Fruit fly (Drosophila melanogaster) whole organism, embryonic: ENCODE results near the gene CG43319.

Experiments used
- Asciz ChIP-seq: fragments of 200-800 bp; sonication (Bioruptor generic); optimal IDR thresholded peaks from 2 replicates; lab custom pipeline; 2017; ENCODE audit warnings: missing biosample characterization, mild to moderate bottlenecking, missing genetic modification characterization, missing genetic modification reagents
- CG10431 ChIP-seq: fragments of 200-800 bp; sonication (Bioruptor generic); optimal IDR thresholded peaks from 3 replicates; lab custom pipeline; 2018; ENCODE audit warnings: missing biosample characterization, mild to moderate bottlenecking, missing genetic modification characterization
- CG11504 ChIP-seq: fragments of 200-800 bp; sonication (Bioruptor generic); optimal IDR thresholded peaks from 3 replicates; lab custom pipeline; 2019; ENCODE audit warnings: missing biosample characterization, mild to moderate bottlenecking, missing genetic modification characterization, moderate library complexity
- CG12391 ChIP-seq: fragments of 200-800 bp; sonication (Bioruptor generic); optimal IDR thresholded peaks from 3 replicates; lab custom pipeline; 2018; ENCODE audit warnings: missing biosample characterization, mild to moderate bottlenecking, missing genetic modification characterization, moderate library complexity
- CG12659 ChIP-seq: fragments of 200-800 bp; sonication (Bioruptor generic); optimal IDR thresholded peaks from 3 replicates; lab custom pipeline; 2017; ENCODE audit warnings: mild to moderate bottlenecking, missing biosample characterization, missing genetic modification reagents, missing genetic modification characterization
- CG13287 ChIP-seq: fragments of 200-800 bp; sonication (Bioruptor generic); IDR thresholded peaks from 2 replicates; pipeline ENCODE4 v1.3.6; 2022; ENCODE audit warnings: missing biosample characterization, missing genetic modification characterization; ENCODE audit not compliant: partially characterized antibody
- CG13424 ChIP-seq: fragments of 200-800 bp; sonication (Bioruptor generic); optimal IDR thresholded peaks from 2 replicates; lab custom pipeline; 2019; ENCODE audit warnings: missing biosample characterization, mild to moderate bottlenecking, missing genetic modification characterization, moderate library complexity
- CG14014 ChIP-seq: fragments of 200-800 bp; sonication (Bioruptor generic); IDR thresholded peaks from 2 replicates; pipeline ENCODE4 v1.3.6; 2022; ENCODE audit warnings: missing biosample characterization, missing genetic modification characterization
- CG14441 ChIP-seq: fragments of 200-800 bp; sonication (Bioruptor generic); IDR thresholded peaks from 2 replicates; pipeline ENCODE4 v1.3.6; 2022; ENCODE audit warnings: missing biosample characterization, missing genetic modification characterization
- CG14860 ChIP-seq: fragments of 200-800 bp; sonication (Bioruptor generic); IDR thresholded peaks from 3 replicates; pipeline ENCODE4 v1.3.6; 2022; ENCODE audit warnings: missing biosample characterization, missing genetic modification characterization; ENCODE audit not compliant: partially characterized antibody
- CG16813 ChIP-seq: fragments of 200-800 bp; sonication (Bioruptor generic); IDR thresholded peaks from 3 replicates; pipeline ENCODE4 v1.3.6; 2022; ENCODE audit warnings: missing biosample characterization, missing genetic modification characterization; ENCODE audit not compliant: partially characterized antibody
- CG32532 ChIP-seq: fragments of 200-800 bp; sonication (Bioruptor generic); IDR thresholded peaks from 2 replicates; pipeline ENCODE4 v1.3.6; 2022; ENCODE audit warnings: missing biosample characterization, missing genetic modification characterization
- CG4820 ChIP-seq: fragments of 200-800 bp; sonication (Bioruptor generic); optimal IDR thresholded peaks from 3 replicates; lab custom pipeline; 2016; ENCODE audit warnings: missing biosample characterization, missing genetic modification characterization
- CG6791 ChIP-seq: fragments of 200-800 bp; sonication (Bioruptor generic); IDR thresholded peaks from 3 replicates; pipeline ENCODE4 v1.3.6; 2022; ENCODE audit warnings: missing biosample characterization, missing genetic modification characterization; ENCODE audit not compliant: partially characterized antibody
- CG6813 ChIP-seq: fragments of 200-800 bp; sonication (Bioruptor generic); optimal IDR thresholded peaks from 2 replicates; lab custom pipeline; 2017; ENCODE audit warnings: missing biosample characterization, missing genetic modification characterization, mild to moderate bottlenecking, moderate library complexity, missing genetic modification reagents
- CG7928 ChIP-seq: fragments of 200-800 bp; sonication (Bioruptor generic); optimal IDR thresholded peaks from 2 replicates; lab custom pipeline; 2017; ENCODE audit warnings: missing biosample characterization, mild to moderate bottlenecking, missing genetic modification characterization
- CG9609 ChIP-seq: fragments of 200-800 bp; sonication (Bioruptor generic); optimal IDR thresholded peaks from 3 replicates; lab custom pipeline; 2016; ENCODE audit warnings: missing biosample characterization, missing genetic modification characterization
- CHES-1-like ChIP-seq: fragments of 200-800 bp; sonication (Bioruptor generic); optimal IDR thresholded peaks from 2 replicates; lab custom pipeline; 2016; ENCODE audit warnings: missing biosample characterization, missing genetic modification characterization
- Dp ChIP-seq: fragments of 200-800 bp; sonication (Bioruptor generic); optimal IDR thresholded peaks from 2 replicates; lab custom pipeline; 2018; ENCODE audit warnings: missing biosample characterization, mild to moderate bottlenecking, missing genetic modification characterization, moderate library complexity
- Drgx ChIP-seq: fragments of 200-800 bp; sonication (Bioruptor generic); IDR thresholded peaks from 2 replicates; pipeline ENCODE4 v1.3.6; 2022; ENCODE audit warnings: missing biosample characterization, missing genetic modification characterization
- E2f2 ChIP-seq: fragments of 200-800 bp; sonication (Bioruptor generic); IDR thresholded peaks from 2 replicates; pipeline ENCODE4 v1.3.6; 2022; ENCODE audit warnings: missing biosample characterization, missing genetic modification characterization
- Eip74EF ChIP-seq, 2 experiments: fragments of 200-800 bp in 1 of 2; fragments of >200 bp in 1 of 2; sonication (Bioruptor generic) in 1 of 2; optimal IDR thresholded peaks; 2 replicates each; lab custom pipeline; 2017 to 2019; ENCODE audit warnings: missing biosample characterization in 2 of 2, missing genetic modification characterization in 2 of 2, mild to moderate bottlenecking in 1 of 2, moderate library complexity in 1 of 2
- Gug ChIP-seq: fragments of 200-800 bp; sonication (Bioruptor generic); IDR thresholded peaks from 4 replicates; pipeline ENCODE4 v1.3.6; 2022; ENCODE audit warnings: missing biosample characterization, missing genetic modification characterization
- H15 ChIP-seq: fragments of 200-800 bp; sonication (Bioruptor generic); IDR thresholded peaks from 3 replicates; pipeline ENCODE4 v1.3.6; 2022; ENCODE audit warnings: missing biosample characterization, missing genetic modification characterization
- Hr3 ChIP-seq: fragments of 200-800 bp; sonication (Bioruptor generic); optimal IDR thresholded peaks from 3 replicates; lab custom pipeline; 2016; ENCODE audit warnings: missing biosample characterization, missing genetic modification characterization
- MBD-R2 ChIP-seq: fragments of 200-800 bp; sonication (Bioruptor generic); IDR thresholded peaks from 2 replicates; pipeline ENCODE4 v1.3.6; 2022; ENCODE audit warnings: missing biosample characterization, missing genetic modification characterization
- MESR4 ChIP-seq: fragments of 200-800 bp; sonication (Bioruptor generic); optimal IDR thresholded peaks from 2 replicates; lab custom pipeline; 2018; ENCODE audit warnings: missing biosample characterization, mild to moderate bottlenecking, missing genetic modification characterization, moderate library complexity
- Med ChIP-seq: fragments of 200-800 bp; sonication (Bioruptor generic); peaks from one replicate; lab custom pipeline; 2016; ENCODE audit warnings: missing biosample characterization, missing genetic modification characterization, mild to moderate bottlenecking, inconsistent platforms, moderate library complexity
- Meics ChIP-seq: fragments of 200-800 bp; sonication (Bioruptor generic); optimal IDR thresholded peaks from 2 replicates; lab custom pipeline; 2017; ENCODE audit warnings: missing biosample characterization, mild to moderate bottlenecking, missing genetic modification characterization
- NfI ChIP-seq: fragments of 200-800 bp; sonication (Bioruptor generic); optimal IDR thresholded peaks from 3 replicates; lab custom pipeline; 2018; ENCODE audit warnings: missing biosample characterization, mild to moderate bottlenecking, missing genetic modification characterization, moderate library complexity
- Opbp ChIP-seq: fragments of 200-800 bp; sonication (Bioruptor generic); IDR thresholded peaks from 3 replicates; pipeline ENCODE4 v1.3.6; 2022; ENCODE audit warnings: missing biosample characterization, missing genetic modification characterization; ENCODE audit not compliant: partially characterized antibody
- Stat92E ChIP-seq, 3 experiments: fragments of >200 bp in 2 of 3; fragments of 200-800 bp in 1 of 3; sonication (Bioruptor generic) in 1 of 3; optimal IDR thresholded peaks; 2 replicates each; lab custom pipeline; 2017 to 2019; ENCODE audit warnings: missing biosample characterization in 3 of 3, missing genetic modification characterization in 3 of 3, mild to moderate bottlenecking in 1 of 3, moderate library complexity in 1 of 3
- amos ChIP-seq: fragments of 200-800 bp; sonication (Bioruptor generic); IDR thresholded peaks from 2 replicates; pipeline ENCODE4 v1.3.6; 2022; ENCODE audit warnings: missing biosample characterization, missing genetic modification characterization; ENCODE audit not compliant: partially characterized antibody
- ato ChIP-seq: fragments of 200-800 bp; sonication (Bioruptor generic); IDR thresholded peaks from 2 replicates; pipeline ENCODE4 v1.3.6; 2022; ENCODE audit warnings: missing biosample characterization, missing genetic modification characterization; ENCODE audit not compliant: partially characterized antibody
- az2 ChIP-seq: fragments of 200-800 bp; sonication (Bioruptor generic); optimal IDR thresholded peaks from 3 replicates; lab custom pipeline; 2016; ENCODE audit warnings: missing biosample characterization, missing genetic modification characterization
- gem ChIP-seq: fragments of 200-800 bp; sonication (Bioruptor generic); optimal IDR thresholded peaks from 2 replicates; lab custom pipeline; 2019; ENCODE audit warnings: missing biosample characterization, mild to moderate bottlenecking, missing genetic modification characterization, moderate library complexity
- jing ChIP-seq: fragments of 200-800 bp; sonication (Bioruptor generic); optimal IDR thresholded peaks from 2 replicates; lab custom pipeline; 2018; ENCODE audit warnings: missing biosample characterization, mild to moderate bottlenecking, missing genetic modification characterization
- mam ChIP-seq: fragments of 200-800 bp; sonication (Bioruptor generic); optimal IDR thresholded peaks from 3 replicates; lab custom pipeline; 2016; ENCODE audit warnings: missing biosample characterization, missing genetic modification characterization
- peb ChIP-seq: fragments of 200-800 bp; sonication (Bioruptor generic); IDR thresholded peaks from 2 replicates; pipeline ENCODE4 v1.3.6; 2022; ENCODE audit warnings: missing biosample characterization, missing genetic modification characterization
- phol ChIP-seq: fragments of 200-800 bp; sonication (Bioruptor generic); optimal IDR thresholded peaks from 3 replicates; lab custom pipeline; 2018; ENCODE audit warnings: missing biosample characterization, mild to moderate bottlenecking, missing genetic modification characterization, moderate library complexity
- prd ChIP-seq, 3 experiments: fragments of >200 bp in 2 of 3; fragments of 200-800 bp in 1 of 3; sonication (Bioruptor generic) in 1 of 3; optimal IDR thresholded peaks in 2 of 3; IDR thresholded peaks in 1 of 3; 2 replicates in 2 of 3; 3 replicates in 1 of 3; pipeline versions ENCODE4 v1.3.6 to Lab custom; 2017 to 2022; ENCODE audit warnings: missing biosample characterization in 1 of 3, missing genetic modification characterization in 1 of 3
- pros ChIP-seq: fragments of 200-800 bp; sonication (Bioruptor generic); optimal IDR thresholded peaks from 3 replicates; lab custom pipeline; 2019; ENCODE audit warnings: missing biosample characterization, mild to moderate bottlenecking, missing genetic modification characterization, moderate library complexity
- sens ChIP-seq: fragments of 200-800 bp; sonication (Bioruptor generic); peaks from one replicate; lab custom pipeline; 2016; ENCODE audit warnings: missing biosample characterization, missing genetic modification characterization
- sim ChIP-seq: fragments of 200-800 bp; sonication (Bioruptor generic); IDR thresholded peaks from 2 replicates; pipeline ENCODE4 v1.3.6; 2022; ENCODE audit warnings: missing biosample characterization, missing genetic modification characterization
- tin ChIP-seq: fragments of 200-800 bp; sonication (Bioruptor generic); optimal IDR thresholded peaks from 3 replicates; lab custom pipeline; 2016; ENCODE audit warnings: missing biosample characterization, missing genetic modification characterization
- vvl ChIP-seq: fragments of 200-800 bp; sonication (Bioruptor generic); IDR thresholded peaks from 2 replicates; pipeline ENCODE4 v1.3.6; 2022; ENCODE audit warnings: missing biosample characterization, missing genetic modification characterization
- zfh1 ChIP-seq: fragments of 200-800 bp; sonication (Bioruptor generic); IDR thresholded peaks from 3 replicates; pipeline ENCODE4 v1.3.6; 2022; ENCODE audit warnings: missing biosample characterization, missing genetic modification characterization
- zfh2 ChIP-seq: fragments of 200-800 bp; sonication (Bioruptor generic); optimal IDR thresholded peaks from 2 replicates; lab custom pipeline; 2016; ENCODE audit warnings: missing biosample characterization, missing genetic modification characterization

Gene CG43319

dm6 chr3R:27677174-27677726 lies 16.9 kb upstream of the CG43319 start, which contains the start of gene Hsdl2 (continued):
- TF ChIP-seq CG14441 (no peak), Hr3 (GFP tag; lab: Kevin White, UChicago) (peak; percentile 34), CG13287 (peak; percentile 60), zfh1 (GFP tag; lab: Robert Waterston, UW) (peak; percentile 43; the same call in 1 of the 3 replicates), CG6813 (GFP tag; lab: Kevin White, UChicago) (no peak), gem (no peak), Gug (GFP tag; lab: Robert Waterston, UW) (peak; percentile 38; the same call in 3 of the 4 replicates), mam (GFP tag; lab: Kevin White, UChicago) (peak; percentile 7), sens (peak; percentile 91), CG4820 (GFP tag; lab: Kevin White, UChicago) (peak; percentile 23), Drgx (GFP tag; lab: Robert Waterston, UW) (peak; percentile 61), az2 (GFP tag; lab: Kevin White, UChicago) (peak; percentile 29), jing (GFP tag; lab: Kevin White, UChicago) (no peak), CG9609 (GFP tag; lab: Kevin White, UChicago) (peak; percentile 1), zfh2 (GFP tag; lab: Kevin White, UChicago) (peak; percentile 12), CG32532 (GFP tag; lab: Robert Waterston, UW) (peak; percentile 65), CG10431 (GFP tag; lab: Kevin White, UChicago) (no peak), vvl (GFP tag; lab: Robert Waterston, UW) (0 out of 2 replicates have a peak, but pooled peaks have one; percentile 42), H15 (GFP tag; lab: Robert Waterston, UW) (peak; percentile 69; the same call in 2 of the 3 replicates), MBD-R2 (peak; percentile 61), Asciz (no peak), tin (GFP tag; lab: Kevin White, UChicago) (peak; percentile 52), CG14860 (GFP tag; lab: Robert Waterston, UW) (peak; percentile 63; the same call in 2 of the 3 replicates), CG12659 (GFP tag; lab: Kevin White, UChicago) (peak; percentile 67), amos (peak; percentile 64), pros (no peak), sim (GFP tag; lab: Robert Waterston, UW) (no peak), MESR4 (GFP tag; lab: Kevin White, UChicago) (peak; percentile 59), Med (GFP tag; lab: Kevin White, UChicago) (peak; percentile 86), CG14014 (no peak), E2f2 (GFP tag; lab: Robert Waterston, UW) (peak; percentile 93), Stat92E (GFP tag; optimal IDR thresholded peaks at IDR 0.05; lab: Kevin White, UChicago) (no peak), CG6791 (GFP tag; lab: Robert Waterston, UW) (peak; percentile 61; the same call in 2 of the 3 replicates), CG16813 (peak; percentile 79), CG7928 (GFP tag; lab: Kevin White, UChicago) (no peak), Eip74EF (GFP tag; optimal IDR thresholded peaks at IDR 0.05; lab: Kevin White, UChicago) (no peak), Opbp (GFP tag; lab: Robert Waterston, UW) (peak; percentile 65; the same call in 2 of the 3 replicates), phol (peak; percentile 55), ato (GFP tag; lab: Robert Waterston, UW) (peak; percentile 75), CG12391 (tag; lab: Kevin White, UChicago) (peak; percentile 68), Dp (GFP tag; lab: Kevin White, UChicago) (peak; percentile 92), CG11504 (tag; lab: Kevin White, UChicago) (no peak), prd (optimal IDR thresholded peaks at IDR 0.05; lab: Kevin White, UChicago) (no peak), prd (GFP tag; IDR thresholded peaks at IDR 0.05; lab: Robert Waterston, UW) (peak; percentile 70), NfI (GFP tag; lab: Kevin White, UChicago) (peak; percentile 15), CHES-1-like (GFP tag; lab: Kevin White, UChicago) (peak; percentile 38), CG13424 (tag; lab: Kevin White, UChicago) (peak; percentile 55), peb (GFP tag; lab: Robert Waterston, UW) (peak; percentile 23; the same call in 1 of the 2 replicates), Meics (GFP tag; lab: Kevin White, UChicago) (peak; percentile 96)
